Worm (Caenorhabditis elegans): ENCODE results near the gene rpl-37.

DNA sequence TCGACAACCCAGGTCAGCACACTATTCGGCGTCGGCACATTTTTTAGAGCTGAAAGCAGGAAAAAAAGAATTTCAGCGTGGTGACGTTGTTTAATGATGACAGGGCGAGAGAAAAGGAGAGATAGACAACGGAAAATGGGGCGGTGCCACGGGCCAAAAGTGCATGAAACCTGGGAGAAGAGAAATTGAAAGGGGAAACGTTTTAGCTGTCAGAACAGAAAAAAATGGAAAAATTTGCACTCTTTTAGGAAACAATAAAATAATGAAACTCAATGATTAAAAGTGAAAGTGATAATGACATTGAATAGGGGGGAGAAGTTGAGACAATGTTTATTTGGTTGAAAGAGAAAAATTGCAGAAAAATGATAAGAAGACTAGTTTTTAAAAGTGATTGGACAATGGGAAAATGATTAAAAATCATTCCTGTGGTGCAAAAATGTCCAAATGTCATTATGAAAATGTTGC, 1.3 kb downstream of the rpl-37 start, which contains the start of gene pitp-1:
- no peak for TF ChIP-seq lin-15B (tag; optimal IDR thresholded peaks at IDR 0.05)
- TF ChIP-seq mep-1 (tag; optimal IDR thresholded peaks at IDR 0.05): no peak
- no peak for TF ChIP-seq ama-1 (optimal IDR thresholded peaks at IDR 0.05)
- no peak for TF ChIP-seq pqm-1 (tag; optimal IDR thresholded peaks at IDR 0.05)
- TF ChIP-seq nhr-77 (tag; optimal IDR thresholded peaks at IDR 0.05): no peak
- no peak for TF ChIP-seq nhr-47 (tag; optimal IDR thresholded peaks at IDR 0.05)
- TF ChIP-seq hpl-2 (GFP tag; optimal IDR thresholded peaks at IDR 0.05): no peak
- no peak for TF ChIP-seq zag-1 (tag; optimal IDR thresholded peaks at IDR 0.05)
- TF ChIP-seq nhr-11 (tag; optimal IDR thresholded peaks at IDR 0.05): no peak
